Fruit fly (Drosophila melanogaster): ENCODE data around the gene Elo68beta.

Elo68beta gene

DNA sequence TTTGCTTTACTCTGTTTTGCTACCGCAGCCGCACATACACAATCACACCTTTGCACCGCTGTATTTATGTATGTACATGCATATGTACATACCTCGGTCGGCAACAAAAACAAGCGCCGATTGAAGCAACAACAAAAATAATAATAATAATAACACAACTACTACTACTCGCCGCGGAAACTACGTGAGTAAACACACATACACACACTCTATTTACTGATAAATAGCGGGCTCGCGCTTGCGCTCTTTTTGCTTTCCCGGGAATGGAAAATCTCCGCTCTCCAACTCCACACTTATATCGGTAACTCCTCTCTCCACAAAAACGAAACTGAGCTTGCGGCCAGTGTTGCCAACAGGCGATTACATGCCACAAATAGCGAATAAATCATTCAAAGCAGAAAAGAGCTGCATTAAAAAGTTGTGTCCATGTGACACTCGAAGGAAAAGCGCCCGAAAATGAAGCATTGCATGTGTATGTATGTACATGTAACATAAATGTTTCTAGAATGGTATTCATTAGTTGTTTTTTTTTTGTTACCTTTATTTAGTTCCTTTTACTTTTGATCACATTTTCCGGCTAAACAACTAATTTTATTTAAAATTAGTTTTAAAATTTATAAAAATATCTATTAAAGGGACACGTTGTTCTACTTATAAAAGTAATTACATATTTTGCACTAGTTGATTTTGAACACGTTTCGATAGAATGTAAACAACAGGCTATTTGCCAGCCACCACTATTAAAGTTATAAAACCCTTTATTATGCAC, 17.3 kb upstream of the Elo68beta start (continued):
- TF ChIP-seq kah (GFP tag; optimal IDR thresholded peaks at IDR 0.05) (peak; percentile 58), Spps (tag; optimal IDR thresholded peaks at IDR 0.05) (peak; percentile 44), Sry-β (GFP tag; optimal IDR thresholded peaks at IDR 0.05) (peak; percentile 21), salm (tag; optimal IDR thresholded peaks at IDR 0.05) (peak; percentile 37), CG9437 (GFP tag; optimal IDR thresholded peaks at IDR 0.05) (no peak), en (GFP tag; optimal IDR thresholded peaks at IDR 0.05) (peak; percentile 47), CG4404 (GFP tag; IDR thresholded peaks at IDR 0.05) (peak; percentile 25; the same call in 1 of the 2 replicates), HHEX (GFP tag; optimal IDR thresholded peaks at IDR 0.05) (peak; percentile 83), z (GFP tag; IDR thresholded peaks at IDR 0.05) (no peak), da (GFP tag; optimal IDR thresholded peaks at IDR 0.05) (peak; percentile 6), Jarid2 (GFP tag; optimal IDR thresholded peaks at IDR 0.05) (no peak), Sin3A (optimal IDR thresholded peaks at IDR 0.05) (no peak), CG10321 (GFP tag; IDR thresholded peaks at IDR 0.05) (no peak), CG9797 (GFP tag; optimal IDR thresholded peaks at IDR 0.05) (peak; percentile 26)

dm6 chr3L:11117733-11118132, 16.2 kb upstream of the Elo68beta start:
- TF ChIP-seq Awh (GFP tag; IDR thresholded peaks at IDR 0.05) (0 out of 2 replicates have a peak, but pooled peaks have one; percentile 21), Ets65A (GFP tag) (peak; percentile 27), CG4360 (GFP tag; IDR thresholded peaks at IDR 0.05) (peak; percentile 98), CG16863 (GFP tag; optimal IDR thresholded peaks at IDR 0.05) (no peak), BEAF-32 (GFP tag; optimal IDR thresholded peaks at IDR 0.05) (no peak), crp (GFP tag; optimal IDR thresholded peaks at IDR 0.05) (no peak), sna (GFP tag; IDR thresholded peaks at IDR 0.05; ENCODE audit: partially characterized antibody) (0 out of 2 replicates have a peak, but pooled peaks have one; percentile 12), chinmo (GFP tag; IDR thresholded peaks at IDR 0.05; ENCODE audit: partially characterized antibody) (0 out of 4 replicates have a peak, but pooled peaks have one; percentile 14), CG8089 (GFP tag; optimal IDR thresholded peaks at IDR 0.05) (no peak), ci (GFP tag; IDR thresholded peaks at IDR 0.05) (peak; percentile 39; the same call in 1 of the 3 replicates), Dfd (GFP tag; optimal IDR thresholded peaks at IDR 0.05) (peak in 1 of 2 experiments; percentile 14)

- TF ChIP-seq Drgx (GFP tag; IDR thresholded peaks at IDR 0.05): 0 out of 2 replicates have a peak, but pooled peaks have one; percentile 19
- TF ChIP-seq CG34224 (GFP tag; IDR thresholded peaks at IDR 0.05; ENCODE audit: partially characterized antibody): peak; percentile 53; the same call in 1 of the 3 replicates
- peak; percentile 71 for TF ChIP-seq ERR (GFP tag; optimal IDR thresholded peaks at IDR 0.05)
- no peak for TF ChIP-seq CG10431 (GFP tag; optimal IDR thresholded peaks at IDR 0.05)
- no peak for TF ChIP-seq sug (tag; optimal IDR thresholded peaks at IDR 0.05)
- no peak for TF ChIP-seq pum (GFP tag; optimal IDR thresholded peaks at IDR 0.05)
- peak; percentile 71 for TF ChIP-seq CG7357 (GFP tag; IDR thresholded peaks at IDR 0.05)
- peak; percentile 38; the same call in 1 of the 2 replicates for TF ChIP-seq CG13287 (GFP tag; IDR thresholded peaks at IDR 0.05; ENCODE audit: partially characterized antibody)
- no peak for TF ChIP-seq CG30403 (GFP tag; optimal IDR thresholded peaks at IDR 0.05)
- TF ChIP-seq inv (GFP tag; IDR thresholded peaks at IDR 0.05; ENCODE audit: partially characterized antibody): no peak
- TF ChIP-seq p53 (GFP tag; optimal IDR thresholded peaks at IDR 0.05): no peak
- TF ChIP-seq knrl (GFP tag; IDR thresholded peaks at IDR 0.05; ENCODE audit: partially characterized antibody): peak; percentile 12; the same call in 1 of the 3 replicates
- TF ChIP-seq CG1529 (GFP tag; optimal IDR thresholded peaks at IDR 0.05): no peak
- TF ChIP-seq Ssrp (tag; optimal IDR thresholded peaks at IDR 0.05): no peak
- no peak for TF ChIP-seq gcm (GFP tag; optimal IDR thresholded peaks at IDR 0.05)
- TF ChIP-seq Med (GFP tag): peak; percentile 65
- TF ChIP-seq Hr78 (GFP tag; optimal IDR thresholded peaks at IDR 0.05): peak in 1 of 2 experiments; percentile 97
- no peak for TF ChIP-seq CG4854 (GFP tag; optimal IDR thresholded peaks at IDR 0.05)
- TF ChIP-seq CG5180 (GFP tag; optimal IDR thresholded peaks at IDR 0.05): no peak
These were observed 12.0 kb upstream of the Elo68beta start, which contains the start of gene Sod1 for dm6 chr3L:11113198-11114197. TSS of gene Sod1 (minus strand) at chr3L:11113740.
